Worm (Caenorhabditis elegans) whole organism, late embryonic: ENCODE results near the gene T24B8.7.

Source experiments
- ama-1 ChIP-seq: fragments of 150-350 bp; optimal IDR thresholded peaks from 2 replicates; lab custom pipeline; 2014
- gmeb-2 ChIP-seq: sonication (generic microtip); optimal IDR thresholded peaks from 2 replicates; lab custom pipeline; 2016; ENCODE audit warnings: missing genetic modification characterization, inconsistent platforms, missing compliant biosample characterization
- hlh-30 ChIP-seq: sonication (generic microtip); optimal IDR thresholded peaks from 2 replicates; lab custom pipeline; 2017; ENCODE audit warnings: antibody characterized with exemption, missing genetic modification characterization, missing compliant biosample characterization; ENCODE audit not compliant: insufficient read depth
- pax-1 ChIP-seq: fragments of 150-350 bp; optimal IDR thresholded peaks from 2 replicates; lab custom pipeline; 2014; ENCODE audit warnings: missing biosample characterization, missing genetic modification characterization

DNA sequence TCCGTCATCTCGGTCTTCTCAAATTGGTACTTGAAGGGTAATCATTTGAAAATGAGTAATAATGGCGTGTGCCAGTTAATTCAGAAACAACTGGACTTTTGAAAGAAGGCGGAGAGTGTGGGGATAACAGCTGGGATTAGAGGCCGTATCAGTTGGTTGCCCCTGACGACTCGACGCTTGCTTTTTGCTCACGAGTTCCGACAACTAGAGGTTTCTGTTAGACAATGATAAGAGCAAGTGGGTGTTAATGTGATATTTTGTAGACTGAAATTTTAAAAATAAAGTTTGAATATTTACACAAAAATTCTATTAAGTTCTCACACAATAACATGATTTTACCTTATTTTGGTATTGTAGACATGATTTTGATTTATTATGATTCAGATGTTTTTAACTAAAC lies 48.4 kb downstream of the T24B8.7 start, which contains the start of gene F44G4.7:
- TF ChIP-seq hlh-30 (tag; lab: Kevin White, UChicago): no peak
- TF ChIP-seq gmeb-2 (tag; lab: Kevin White, UChicago): no peak
- TF ChIP-seq pax-1 (tag; lab: Kevin White, UChicago): no peak
- no peak for TF ChIP-seq ama-1 (lab: Kevin White, UChicago)
